Worm (Caenorhabditis elegans): Measurements from ENCODE around the gene zip-8.

zip-8 gene

ce11 chrIII:6431766-6432228, 47.0 kb upstream of the zip-8 start, which contains the start of the genes mrps-17 and txdc-9 (continued):
- no peak for TF ChIP-seq T26A8.4 (GFP tag; IDR thresholded peaks at IDR 0.05)
- no peak for TF ChIP-seq nhr-41 (GFP tag; IDR thresholded peaks at IDR 0.05)
- TF ChIP-seq nhr-111 (GFP tag; optimal IDR thresholded peaks at IDR 0.05) = no peak
- no peak for TF ChIP-seq daf-19 (GFP tag; conservative IDR thresholded peaks at IDR 0.05)
- TF ChIP-seq hif-1 (tag; optimal IDR thresholded peaks at IDR 0.05) = no peak
- TF ChIP-seq madf-5 (GFP tag; IDR thresholded peaks at IDR 0.05) = no peak
- TF ChIP-seq nhr-76 (tag; optimal IDR thresholded peaks at IDR 0.05) = no peak
- no peak for TF ChIP-seq lin-15B (tag; optimal IDR thresholded peaks at IDR 0.05)
- peak; percentile 17 to 92 for TF ChIP-seq lsy-2 (tag; optimal IDR thresholded peaks at IDR 0.05)
- TF ChIP-seq set-16 (GFP tag; IDR thresholded peaks at IDR 0.05) = no peak
- no peak for TF ChIP-seq ceh-82 (tag; optimal IDR thresholded peaks at IDR 0.05)
- TF ChIP-seq dmd-6 (GFP tag; IDR thresholded peaks at IDR 0.05) = peak; percentile 8; the same call in 1 of the 2 replicates
- TF ChIP-seq hmg-1.1 (GFP tag; IDR thresholded peaks at IDR 0.05) = peak; percentile 61
- no peak for TF ChIP-seq unc-130 (GFP tag; optimal IDR thresholded peaks at IDR 0.05)
- no peak for TF ChIP-seq dmd-8 (GFP tag; IDR thresholded peaks at IDR 0.05)
- TF ChIP-seq daf-8 (GFP tag; IDR thresholded peaks at IDR 0.05) = no peak
- TF ChIP-seq sdz-12 (GFP tag; optimal IDR thresholded peaks at IDR 0.05) = no peak
- TF ChIP-seq dmd-9 (GFP tag; IDR thresholded peaks at IDR 0.05) = no peak
- TF ChIP-seq lir-3 (tag; optimal IDR thresholded peaks at IDR 0.05) = no peak
- TF ChIP-seq Y5F2A.4 (GFP tag; optimal IDR thresholded peaks at IDR 0.05) = no peak
- TF ChIP-seq ceh-32 (tag; optimal IDR thresholded peaks at IDR 0.05; ENCODE audit: poor library complexity) = no peak
- no peak for TF ChIP-seq Y105C5A.15 (GFP tag; IDR thresholded peaks at IDR 0.05)
- no peak for TF ChIP-seq attf-4 (tag; optimal IDR thresholded peaks at IDR 0.05)
- no peak for TF ChIP-seq lin-29 (GFP tag; IDR thresholded peaks at IDR 0.05)
- no peak for TF ChIP-seq lim-7 (GFP tag; IDR thresholded peaks at IDR 0.05)
- peak; percentile 90 for TF ChIP-seq aha-1 (tag)
- TF ChIP-seq F37D6.2 (tag; optimal IDR thresholded peaks at IDR 0.05) = peak; percentile 21
- TF ChIP-seq mes-2 (tag; optimal IDR thresholded peaks at IDR 0.05; ENCODE audit: poor library complexity, severe bottlenecking) = peak; percentile 89
- no peak for TF ChIP-seq Y48G9A.11 (GFP tag; IDR thresholded peaks at IDR 0.05)
- no peak for TF ChIP-seq madf-9 (GFP tag; conservative IDR thresholded peaks at IDR 0.05)
- TF ChIP-seq nhr-28 (tag; optimal IDR thresholded peaks at IDR 0.05) = peak; percentile 52
- peak; percentile 63 for TF ChIP-seq ces-1 (GFP tag; optimal IDR thresholded peaks at IDR 0.05)
- TF ChIP-seq fos-1 (tag; optimal IDR thresholded peaks at IDR 0.05) = no peak
- TF ChIP-seq jun-1 (tag; optimal IDR thresholded peaks at IDR 0.05) = no peak
- no peak for TF ChIP-seq nhr-11 (tag; optimal IDR thresholded peaks at IDR 0.05)
- TF ChIP-seq skn-1 (tag; optimal IDR thresholded peaks at IDR 0.05) = no peak
- no peak for TF ChIP-seq F26F4.8 (GFP tag; conservative IDR thresholded peaks at IDR 0.05)
- no peak for TF ChIP-seq ceh-28 (tag; optimal IDR thresholded peaks at IDR 0.05)
- no peak for TF ChIP-seq ceh-62 (tag; optimal IDR thresholded peaks at IDR 0.05)
- TF ChIP-seq gei-8 (GFP tag; optimal IDR thresholded peaks at IDR 0.05) = no peak
- TF ChIP-seq nhr-48 (tag; optimal IDR thresholded peaks at IDR 0.05) = no peak

- TF ChIP-seq Y48G9A.11 (GFP tag; IDR thresholded peaks at IDR 0.05) (0 out of 2 replicates have a peak, but pooled peaks have one; percentile 17), mdl-1 (tag; optimal IDR thresholded peaks at IDR 0.05) (no peak), zfp-3 (GFP tag; conservative IDR thresholded peaks at IDR 0.05) (no peak), lin-38 (GFP tag; IDR thresholded peaks at IDR 0.05) (0 out of 2 replicates have a peak, but pooled peaks have one; percentile 31), aha-1 (tag) (peak; percentile 3), ama-1 (optimal IDR thresholded peaks at IDR 0.05) (peak; percentile 17)
Observed at ce11 chrIII:6432939-6433338, 45.8 kb upstream of the zip-8 start, which contains the start of gene vps-16. TSS of gene vps-16 (plus strand) at chrIII:6433239.

Measured in whole organism, L4 larva.